Worm (Caenorhabditis elegans) whole organism, L4 larva: ENCODE measurements around the gene set-28.

Experiments
- R02D3.7 ChIP-seq: fragments of 150-350 bp; sonication (generic microtip); optimal IDR thresholded peaks from 3 replicates; lab custom pipeline; 2014; ENCODE audit warnings: missing biosample characterization, missing genetic modification characterization
- ceh-32 ChIP-seq: sonication (generic microtip); optimal IDR thresholded peaks from 2 replicates; lab custom pipeline; 2016; ENCODE audit warnings: mild to moderate bottlenecking, missing genetic modification characterization, missing compliant biosample characterization; ENCODE audit not compliant: poor library complexity
- ceh-44 ChIP-seq: fragments of 200-800 bp; sonication (Bioruptor generic); IDR thresholded peaks from 2 replicates; pipeline ENCODE4 v1.3.6; 2022; ENCODE audit warnings: missing genetic modification reagents, missing genetic modification characterization, missing compliant biosample characterization
- ceh-82 ChIP-seq: sonication (generic microtip); optimal IDR thresholded peaks from 2 replicates; lab custom pipeline; 2017; ENCODE audit warnings: missing biosample characterization, missing genetic modification characterization
- fkh-10 ChIP-seq: fragments of 150-350 bp; optimal IDR thresholded peaks from 2 replicates; lab custom pipeline; 2014; ENCODE audit warnings: missing biosample characterization, missing genetic modification reagents, missing genetic modification characterization
- lir-3 ChIP-seq: sonication (generic microtip); optimal IDR thresholded peaks from 2 replicates; lab custom pipeline; 2016; ENCODE audit warnings: mild to moderate bottlenecking, missing genetic modification characterization, missing compliant biosample characterization
- nhr-42 ChIP-seq: fragments of 200-800 bp; sonication (Bioruptor generic); IDR thresholded peaks from 2 replicates; pipeline ENCODE4 v1.3.6; 2022; ENCODE audit warnings: missing genetic modification characterization, missing compliant biosample characterization

DNA sequence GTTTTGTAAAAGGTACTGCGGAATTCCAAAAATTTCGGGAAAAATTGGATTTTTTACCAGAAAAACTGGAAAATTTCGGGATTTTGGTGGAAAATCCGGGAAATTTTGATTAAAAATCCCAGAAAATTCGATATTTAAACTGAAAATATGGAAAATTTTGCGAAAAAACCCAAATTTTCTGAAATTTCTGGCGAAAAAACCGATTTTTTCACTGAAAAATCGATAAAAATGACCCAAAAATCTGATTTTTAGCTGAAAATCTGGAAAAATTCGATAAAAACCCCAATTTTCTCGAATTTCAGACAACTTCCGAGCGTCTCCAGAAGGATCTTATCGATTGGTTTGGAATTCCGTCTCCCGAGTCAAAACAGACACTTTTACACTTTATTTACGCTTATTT is 22.9 kb downstream of the set-28 start, which contains the start of gene T08D2.8:
- TF ChIP-seq ceh-82 (tag; lab: Kevin White, UChicago) (no peak), lir-3 (no peak), nhr-42 (GFP tag; lab: Robert Waterston, UW) (no peak), ceh-44 (GFP tag; lab: Robert Waterston, UW) (no peak), fkh-10 (GFP tag; lab: Kevin White, UChicago) (no peak), R02D3.7 (tag; lab: Kevin White, UChicago) (no peak), ceh-32 (no peak)
